Worm (Caenorhabditis elegans) whole organism, early embryonic: Measurements from ENCODE around the gene zyg-11.

Experiments used
- B0310.2 ChIP-seq: sonication (generic microtip); optimal IDR thresholded peaks from 2 replicates; lab custom pipeline; 2016; ENCODE audit warnings: mild to moderate bottlenecking, missing genetic modification characterization, missing compliant biosample characterization
- F13C5.2 ChIP-seq: sonication (generic microtip); optimal IDR thresholded peaks from 2 replicates; lab custom pipeline; 2017; ENCODE audit warnings: mild to moderate bottlenecking, missing genetic modification characterization, inconsistent platforms, missing compliant biosample characterization
- ama-1 ChIP-seq: fragments of 150-350 bp; optimal IDR thresholded peaks from 2 replicates; lab custom pipeline; 2014
- ceh-13 ChIP-seq: fragments of 200-800 bp; sonication (Bioruptor generic); optimal IDR thresholded peaks from 2 replicates; lab custom pipeline; 2018; ENCODE audit warnings: mild to moderate bottlenecking, missing genetic modification characterization, missing compliant biosample characterization
- ceh-36 ChIP-seq: sonication (generic microtip); optimal IDR thresholded peaks from 2 replicates; lab custom pipeline; 2016; ENCODE audit warnings: missing genetic modification characterization, inconsistent platforms, missing compliant biosample characterization
- ets-7 ChIP-seq: sonication (generic microtip); optimal IDR thresholded peaks from 2 replicates; lab custom pipeline; 2016; ENCODE audit warnings: missing genotype, missing genetic modification characterization, missing compliant biosample characterization
- flt-1 ChIP-seq: fragments of 200-800 bp; sonication (Bioruptor generic); IDR thresholded peaks from 2 replicates; pipeline ENCODE4 v1.3.6; 2022; ENCODE audit warnings: missing genetic modification characterization, missing compliant biosample characterization
- hmbx-1 ChIP-seq: sonication (generic microtip); optimal IDR thresholded peaks from 2 replicates; lab custom pipeline; 2016; ENCODE audit warnings: mild to moderate bottlenecking, missing genetic modification characterization, missing compliant biosample characterization
- hnd-1 ChIP-seq: sonication (generic microtip); optimal IDR thresholded peaks from 2 replicates; lab custom pipeline; 2016; ENCODE audit warnings: missing genetic modification characterization, missing compliant biosample characterization
- pes-1 ChIP-seq: fragments of 200-800 bp; sonication (Bioruptor generic); IDR thresholded peaks from 2 replicates; pipeline ENCODE4 v1.3.6; 2022; ENCODE audit warnings: missing genetic modification reagents, missing genetic modification characterization, missing compliant biosample characterization
- scrt-1 ChIP-seq: fragments of 200-800 bp; sonication (Bioruptor generic); IDR thresholded peaks from 2 replicates; pipeline ENCODE4 v1.3.6; 2022; ENCODE audit warnings: missing genetic modification characterization, missing compliant biosample characterization
- sea-1 ChIP-seq: fragments of 200-800 bp; sonication (Bioruptor generic); conservative IDR thresholded peaks from 2 replicates; pipeline ENCODE4 v1.3.6; 2022; ENCODE audit warnings: missing genetic modification characterization, missing compliant biosample characterization
- tbx-11 ChIP-seq: fragments of 200-800 bp; sonication (Bioruptor generic); IDR thresholded peaks from 2 replicates; pipeline ENCODE4 v1.3.6; 2022; ENCODE audit warnings: missing genetic modification characterization, missing compliant biosample characterization
- tra-4 ChIP-seq: sonication (generic microtip); optimal IDR thresholded peaks from 2 replicates; lab custom pipeline; 2017; ENCODE audit warnings: missing genetic modification characterization, missing compliant biosample characterization

DNA sequence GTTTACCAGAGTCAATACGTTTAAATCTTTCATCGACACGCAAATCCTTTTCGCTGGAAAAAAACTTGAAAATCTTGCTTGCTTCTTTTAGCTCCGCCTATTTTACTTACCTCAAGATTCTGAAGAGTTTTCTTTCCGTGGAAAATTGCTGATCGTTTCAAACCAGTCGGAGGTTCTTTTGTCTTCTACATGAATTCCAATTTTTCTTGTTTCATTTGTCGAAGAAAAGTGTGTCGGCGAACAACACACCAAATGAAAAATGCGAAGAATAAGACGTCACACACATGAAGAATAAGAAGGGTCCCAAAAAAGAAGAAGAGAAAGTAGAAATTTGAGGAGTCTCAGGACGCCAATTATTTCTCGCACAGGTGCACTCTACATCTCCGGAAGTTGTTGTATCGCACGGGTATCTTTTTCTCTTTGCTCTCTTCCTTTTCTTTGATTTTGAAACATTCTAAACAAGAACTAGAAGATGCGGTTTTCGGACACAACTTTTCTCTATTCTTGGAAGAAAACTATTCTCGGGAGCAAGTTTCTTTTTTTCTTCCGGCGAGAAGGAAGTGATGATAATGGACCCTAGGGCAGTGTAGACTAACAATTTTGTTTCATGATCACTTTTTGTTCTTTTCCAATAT lies 43.2 kb upstream of the zyg-11 start:
- TF ChIP-seq tra-4: no peak
- TF ChIP-seq ceh-13: no peak
- TF ChIP-seq hmbx-1 (tag; lab: Kevin White, UChicago): no peak
- no peak for TF ChIP-seq sea-1 (GFP tag; lab: Robert Waterston, UW)
- no peak for TF ChIP-seq hnd-1
- TF ChIP-seq ama-1 (lab: Kevin White, UChicago): no peak
- no peak for TF ChIP-seq tbx-11 (GFP tag; lab: Robert Waterston, UW)
- TF ChIP-seq ceh-36 (tag; lab: Kevin White, UChicago): no peak
- TF ChIP-seq F13C5.2: no peak
- no peak for TF ChIP-seq ets-7
- TF ChIP-seq B0310.2 (tag; lab: Kevin White, UChicago): no peak
- no peak for TF ChIP-seq flt-1 (GFP tag; lab: Robert Waterston, UW)
- TF ChIP-seq pes-1 (GFP tag; lab: Robert Waterston, UW): no peak
- no peak for TF ChIP-seq scrt-1 (GFP tag; lab: Robert Waterston, UW)
